Fruit fly (Drosophila melanogaster): ENCODE measurements around the gene Mlc1.

dm6 chr3R:27651710-27652109 is 8.3 kb downstream of the Mlc1 start:
- TF ChIP-seq kay (GFP tag; ENCODE audit: borderline replicate concordance), result no peak
- no peak for TF ChIP-seq tj (GFP tag; optimal IDR thresholded peaks at IDR 0.05)
- no peak for TF ChIP-seq Mnt (GFP tag; optimal IDR thresholded peaks at IDR 0.05)
- TF ChIP-seq CG1620 (GFP tag; optimal IDR thresholded peaks at IDR 0.05), result no peak
- no peak for TF ChIP-seq CG14711 (tag; optimal IDR thresholded peaks at IDR 0.05)
- TF ChIP-seq pad (GFP tag; optimal IDR thresholded peaks at IDR 0.05), result no peak
- no peak for TF ChIP-seq Crg-1 (GFP tag; optimal IDR thresholded peaks at IDR 0.05)
- TF ChIP-seq bab1 (GFP tag; optimal IDR thresholded peaks at IDR 0.05), result no peak
- TF ChIP-seq cnc (optimal IDR thresholded peaks at IDR 0.05), result no peak
- TF ChIP-seq CG5204 (GFP tag; optimal IDR thresholded peaks at IDR 0.05), result no peak
- TF ChIP-seq Hr96 (GFP tag; optimal IDR thresholded peaks at IDR 0.05), result no peak
- TF ChIP-seq CG7045 (GFP tag; optimal IDR thresholded peaks at IDR 0.05), result no peak
- no peak for TF ChIP-seq CG11617 (GFP tag; optimal IDR thresholded peaks at IDR 0.05)
- TF ChIP-seq CG12768 (GFP tag; optimal IDR thresholded peaks at IDR 0.05), result no peak
